Fruit fly (Drosophila melanogaster) whole organism, embryonic: ENCODE data around the gene slow.
A peak's percentile ranks its signal among the peaks of the same experiment; 100 is the strongest.

Source experiments
- Ada2b ChIP-seq: fragments of 200-800 bp; sonication (Bioruptor generic); IDR thresholded peaks from 2 replicates; pipeline ENCODE4 v1.3.6; 2022; ENCODE audit warnings: missing biosample characterization, missing genetic modification characterization
- Atf-2 ChIP-seq: fragments of 200-800 bp; sonication (Bioruptor generic); optimal IDR thresholded peaks from 2 replicates; lab custom pipeline; 2016; ENCODE audit warnings: missing biosample characterization, missing genetic modification characterization
- Bdp1 ChIP-seq: fragments of 200-800 bp; sonication (Bioruptor generic); optimal IDR thresholded peaks from 3 replicates; lab custom pipeline; 2016; ENCODE audit warnings: missing biosample characterization, missing genetic modification characterization
- CG10366 ChIP-seq: fragments of 200-800 bp; sonication (Bioruptor generic); IDR thresholded peaks from 2 replicates; pipeline ENCODE4 v1.3.6; 2022; ENCODE audit warnings: missing biosample characterization, missing genetic modification characterization
- CG10431 ChIP-seq: fragments of 200-800 bp; sonication (Bioruptor generic); optimal IDR thresholded peaks from 3 replicates; lab custom pipeline; 2018; ENCODE audit warnings: missing biosample characterization, mild to moderate bottlenecking, missing genetic modification characterization
- CG10959 ChIP-seq: fragments of 200-800 bp; sonication (Bioruptor generic); IDR thresholded peaks from 2 replicates; pipeline ENCODE4 v1.3.6; 2022; ENCODE audit warnings: missing biosample characterization, missing genetic modification characterization
- CG11093 ChIP-seq: fragments of 200-800 bp; sonication (Bioruptor generic); IDR thresholded peaks from 3 replicates; pipeline ENCODE4 v1.3.6; 2022; ENCODE audit warnings: missing biosample characterization, missing genetic modification characterization
- CG11723 ChIP-seq: fragments of 200-800 bp; sonication (Bioruptor generic); optimal IDR thresholded peaks from 2 replicates; lab custom pipeline; 2017; ENCODE audit warnings: missing biosample characterization, mild to moderate bottlenecking, missing genetic modification characterization
- CG12155 ChIP-seq: fragments of 200-800 bp; sonication (Bioruptor generic); optimal IDR thresholded peaks from 3 replicates; lab custom pipeline; 2016; ENCODE audit warnings: missing biosample characterization, missing genetic modification characterization
- CG12391 ChIP-seq: fragments of 200-800 bp; sonication (Bioruptor generic); optimal IDR thresholded peaks from 3 replicates; lab custom pipeline; 2018; ENCODE audit warnings: missing biosample characterization, mild to moderate bottlenecking, missing genetic modification characterization, moderate library complexity
- CG16815 ChIP-seq: fragments of 200-800 bp; sonication (Bioruptor generic); optimal IDR thresholded peaks from 3 replicates; lab custom pipeline; 2017; ENCODE audit warnings: missing biosample characterization, mild to moderate bottlenecking, missing genetic modification characterization
- CG17612 ChIP-seq: fragments of 200-800 bp; sonication (Bioruptor generic); IDR thresholded peaks from 2 replicates; pipeline ENCODE4 v1.3.6; 2022; ENCODE audit warnings: missing biosample characterization, missing genetic modification characterization
- CG17829 ChIP-seq: fragments of 200-800 bp; optimal IDR thresholded peaks from 2 replicates; lab custom pipeline; 2019; ENCODE audit warnings: missing biosample characterization, mild to moderate bottlenecking, missing genetic modification characterization, moderate library complexity
- CG2202 ChIP-seq: fragments of 200-800 bp; sonication (Bioruptor generic); optimal IDR thresholded peaks from 2 replicates; lab custom pipeline; 2018; ENCODE audit warnings: missing biosample characterization, mild to moderate bottlenecking, missing genetic modification characterization
- CG3407 ChIP-seq: fragments of 200-800 bp; sonication (Bioruptor generic); optimal IDR thresholded peaks from 2 replicates; lab custom pipeline; 2018; ENCODE audit warnings: missing biosample characterization, mild to moderate bottlenecking, missing genetic modification characterization
- CG34422 ChIP-seq: fragments of 200-800 bp; sonication (Bioruptor generic); IDR thresholded peaks from 3 replicates; pipeline ENCODE4 v1.3.6; 2022; ENCODE audit warnings: missing biosample characterization, missing genetic modification characterization
- CG3838 ChIP-seq: fragments of 200-800 bp; sonication (Bioruptor generic); optimal IDR thresholded peaks from 3 replicates; lab custom pipeline; 2016; ENCODE audit warnings: missing biosample characterization, missing genetic modification characterization
- CG4360 ChIP-seq: fragments of 200-800 bp; sonication (Bioruptor generic); IDR thresholded peaks from 2 replicates; pipeline ENCODE4 v1.3.6; 2022; ENCODE audit warnings: missing biosample characterization, missing genetic modification characterization
- CG4404 ChIP-seq: fragments of 200-800 bp; sonication (Bioruptor generic); IDR thresholded peaks from 2 replicates; pipeline ENCODE4 v1.3.6; 2022; ENCODE audit warnings: missing biosample characterization, missing genetic modification characterization
- CG6254 ChIP-seq: fragments of 200-800 bp; sonication (Bioruptor generic); optimal IDR thresholded peaks from 3 replicates; lab custom pipeline; 2017; ENCODE audit warnings: mild to moderate bottlenecking, missing biosample characterization, missing genetic modification reagents, missing genetic modification characterization
- CG8924 ChIP-seq: fragments of 200-800 bp; optimal IDR thresholded peaks from 3 replicates; lab custom pipeline; 2019; ENCODE audit warnings: missing biosample characterization, mild to moderate bottlenecking, missing genetic modification characterization, moderate library complexity
- Dfd ChIP-seq, 2 experiments: fragments of >200 bp; optimal IDR thresholded peaks; 2 replicates each; lab custom pipeline; 2017; ENCODE audit warnings: missing biosample characterization in 2 of 2, missing genetic modification characterization in 2 of 2
- Dll ChIP-seq: fragments of 200-800 bp; sonication (Bioruptor generic); IDR thresholded peaks from 4 replicates; pipeline ENCODE4 v1.3.6; 2022; ENCODE audit warnings: missing biosample characterization, missing genetic modification characterization; ENCODE audit not compliant: partially characterized antibody
- Fer2 ChIP-seq: fragments of 200-800 bp; sonication (Bioruptor generic); optimal IDR thresholded peaks from 2 replicates; lab custom pipeline; 2018; ENCODE audit warnings: missing biosample characterization, mild to moderate bottlenecking, missing genetic modification characterization, moderate library complexity
- Fer3 ChIP-seq: fragments of 200-800 bp; sonication (Bioruptor generic); optimal IDR thresholded peaks from 2 replicates; lab custom pipeline; 2018; ENCODE audit warnings: missing biosample characterization, mild to moderate bottlenecking, missing genetic modification characterization, moderate library complexity
- Gug ChIP-seq: fragments of 200-800 bp; sonication (Bioruptor generic); IDR thresholded peaks from 4 replicates; pipeline ENCODE4 v1.3.6; 2022; ENCODE audit warnings: missing biosample characterization, missing genetic modification characterization
- MESR4 ChIP-seq: fragments of 200-800 bp; sonication (Bioruptor generic); optimal IDR thresholded peaks from 2 replicates; lab custom pipeline; 2018; ENCODE audit warnings: missing biosample characterization, mild to moderate bottlenecking, missing genetic modification characterization, moderate library complexity
- MTF-1 ChIP-seq: fragments of 200-800 bp; sonication (Bioruptor generic); optimal IDR thresholded peaks from 2 replicates; lab custom pipeline; 2018; ENCODE audit warnings: missing biosample characterization, mild to moderate bottlenecking, missing genetic modification characterization, borderline replicate concordance
- Opbp ChIP-seq: fragments of 200-800 bp; sonication (Bioruptor generic); IDR thresholded peaks from 3 replicates; pipeline ENCODE4 v1.3.6; 2022; ENCODE audit warnings: missing biosample characterization, missing genetic modification characterization; ENCODE audit not compliant: partially characterized antibody
- Scr ChIP-seq: fragments of 200-800 bp; sonication (Bioruptor generic); IDR thresholded peaks from 2 replicates; pipeline ENCODE4 v1.3.6; 2022; ENCODE audit warnings: missing biosample characterization, missing genetic modification characterization; ENCODE audit not compliant: partially characterized antibody
- al ChIP-seq: fragments of 200-800 bp; sonication (Bioruptor generic); IDR thresholded peaks from 2 replicates; pipeline ENCODE4 v1.3.6; 2022; ENCODE audit warnings: missing biosample characterization, missing genetic modification characterization
- bbx ChIP-seq: fragments of 200-800 bp; sonication (Bioruptor generic); IDR thresholded peaks from 2 replicates; pipeline ENCODE4 v1.3.6; 2022; ENCODE audit warnings: missing biosample characterization, missing genetic modification characterization; ENCODE audit not compliant: partially characterized antibody
- bowl ChIP-seq: fragments of 200-800 bp; sonication (Bioruptor generic); IDR thresholded peaks from 2 replicates; pipeline ENCODE4 v1.3.6; 2022; ENCODE audit warnings: missing biosample characterization, missing genetic modification characterization
- cad ChIP-seq: fragments of >200 bp; optimal IDR thresholded peaks from 2 replicates; lab custom pipeline; 2017; ENCODE audit warnings: missing biosample characterization, missing genetic modification characterization
- cg ChIP-seq: fragments of 200-800 bp; sonication (Bioruptor generic); optimal IDR thresholded peaks from 3 replicates; lab custom pipeline; 2019; ENCODE audit warnings: missing biosample characterization, mild to moderate bottlenecking, missing genetic modification characterization, moderate library complexity
- dmrt99B ChIP-seq: fragments of 200-800 bp; sonication (Bioruptor generic); optimal IDR thresholded peaks from 2 replicates; lab custom pipeline; 2018; ENCODE audit warnings: missing biosample characterization, mild to moderate bottlenecking, missing genetic modification characterization, moderate library complexity
- emc ChIP-seq: fragments of 200-800 bp; sonication (Bioruptor generic); optimal IDR thresholded peaks from 2 replicates; lab custom pipeline; 2016; ENCODE audit warnings: missing biosample characterization, missing genetic modification characterization
- en ChIP-seq: fragments of 200-800 bp; sonication (Bioruptor generic); optimal IDR thresholded peaks from 2 replicates; lab custom pipeline; 2016; ENCODE audit warnings: missing biosample characterization, missing genetic modification characterization
- eve ChIP-seq, 2 experiments: fragments of >200 bp; optimal IDR thresholded peaks; 2 replicates each; lab custom pipeline; 2017; ENCODE audit warnings: missing biosample characterization in 2 of 2, missing genetic modification characterization in 2 of 2
- ewg ChIP-seq: fragments of 200-800 bp; sonication (Bioruptor generic); optimal IDR thresholded peaks from 3 replicates; lab custom pipeline; 2017; ENCODE audit warnings: mild to moderate bottlenecking, missing biosample characterization, missing genetic modification reagents, missing genetic modification characterization
- fd102C ChIP-seq: fragments of 200-800 bp; sonication (Bioruptor generic); optimal IDR thresholded peaks from 2 replicates; lab custom pipeline; 2018; ENCODE audit warnings: missing biosample characterization, mild to moderate bottlenecking, missing genetic modification characterization, moderate library complexity
- fd96Cb ChIP-seq: fragments of 200-800 bp; sonication (Bioruptor generic); optimal IDR thresholded peaks from 2 replicates; lab custom pipeline; 2018; ENCODE audit warnings: missing biosample characterization, mild to moderate bottlenecking, missing genetic modification characterization, moderate library complexity
- hth ChIP-seq: fragments of >200 bp; optimal IDR thresholded peaks from 2 replicates; lab custom pipeline; 2017; ENCODE audit warnings: inconsistent platforms
- ken ChIP-seq: fragments of 200-800 bp; sonication (Bioruptor generic); IDR thresholded peaks from 3 replicates; pipeline ENCODE4 v1.3.6; 2022; ENCODE audit warnings: missing biosample characterization, missing genetic modification characterization
- nerfin-1 ChIP-seq: fragments of 200-800 bp; sonication (Bioruptor generic); optimal IDR thresholded peaks from 3 replicates; lab custom pipeline; 2019; ENCODE audit warnings: missing biosample characterization, mild to moderate bottlenecking, missing genetic modification characterization, moderate library complexity
- pfk ChIP-seq: fragments of 200-800 bp; sonication (Bioruptor generic); optimal IDR thresholded peaks from 2 replicates; lab custom pipeline; 2018; ENCODE audit warnings: missing biosample characterization, mild to moderate bottlenecking, missing genetic modification characterization, moderate library complexity
- pros ChIP-seq: fragments of 200-800 bp; sonication (Bioruptor generic); optimal IDR thresholded peaks from 3 replicates; lab custom pipeline; 2019; ENCODE audit warnings: missing biosample characterization, mild to moderate bottlenecking, missing genetic modification characterization, moderate library complexity
- ranshi ChIP-seq: fragments of 200-800 bp; sonication (Bioruptor generic); IDR thresholded peaks from 2 replicates; pipeline ENCODE4 v1.3.6; 2022; ENCODE audit warnings: missing biosample characterization, missing genetic modification characterization
- row ChIP-seq: fragments of 200-800 bp; sonication (Bioruptor generic); IDR thresholded peaks from 3 replicates; pipeline ENCODE4 v1.3.6; 2022; ENCODE audit warnings: missing biosample characterization, missing genetic modification characterization
- wek ChIP-seq: fragments of 200-800 bp; sonication (Bioruptor generic); optimal IDR thresholded peaks from 3 replicates; lab custom pipeline; 2018; ENCODE audit warnings: missing biosample characterization, mild to moderate bottlenecking, missing genetic modification characterization, moderate library complexity

slow gene

dm6 chr3L:4375675-4376366 lies 8.4 kb upstream of the slow start (continued):
- TF ChIP-seq ewg (GFP tag; lab: Kevin White, UChicago) (no peak), CG12391 (tag; lab: Kevin White, UChicago) (peak; percentile 2), CG8924 (no peak), CG10366 (peak; percentile 53), pros (no peak), Gug (GFP tag; lab: Robert Waterston, UW) (no peak), cad (GFP tag; lab: Kevin White, UChicago) (no peak), cg (no peak), CG17829 (tag; lab: Kevin White, UChicago) (no peak), CG10959 (GFP tag; lab: Robert Waterston, UW) (no peak), CG16815 (GFP tag; lab: Kevin White, UChicago) (no peak), al (no peak), CG2202 (tag; lab: Kevin White, UChicago) (no peak), nerfin-1 (no peak), row (GFP tag; lab: Robert Waterston, UW) (peak; percentile 58), CG34422 (GFP tag; lab: Robert Waterston, UW) (no peak), CG12155 (no peak), dmrt99B (tag; lab: Kevin White, UChicago) (peak; percentile 53), ranshi (GFP tag; lab: Robert Waterston, UW) (no peak), Atf-2 (GFP tag; lab: Kevin White, UChicago) (no peak), Bdp1 (GFP tag; lab: Kevin White, UChicago) (no peak), emc (GFP tag; lab: Kevin White, UChicago) (no peak), CG3407 (GFP tag; lab: Kevin White, UChicago) (peak; percentile 27), CG3838 (no peak), Fer2 (tag; lab: Kevin White, UChicago) (no peak), CG11723 (GFP tag; lab: Kevin White, UChicago) (no peak), fd96Cb (peak; percentile 10), CG4404 (GFP tag; lab: Robert Waterston, UW) (0 out of 2 replicates have a peak, but pooled peaks have one; percentile 8), fd102C (no peak), bowl (GFP tag; lab: Robert Waterston, UW) (no peak), CG10431 (GFP tag; lab: Kevin White, UChicago) (no peak), MESR4 (GFP tag; lab: Kevin White, UChicago) (no peak), Fer3 (tag; lab: Kevin White, UChicago) (no peak), CG11093 (GFP tag; lab: Robert Waterston, UW) (no peak), pfk (no peak), Opbp (no peak), en (GFP tag; lab: Kevin White, UChicago) (no peak), Dll (GFP tag; lab: Robert Waterston, UW) (no peak), bbx (GFP tag; lab: Robert Waterston, UW) (no peak), eve (GFP tag; optimal IDR thresholded peaks at IDR 0.05; lab: Kevin White, UChicago) (peak in 1 of 2 experiments; percentile 12), Scr (GFP tag; lab: Robert Waterston, UW) (no peak), Ada2b (GFP tag; lab: Robert Waterston, UW) (peak; percentile 42; the same call in 1 of the 2 replicates), Dfd (GFP tag; optimal IDR thresholded peaks at IDR 0.05; lab: Kevin White, UChicago) (no peak), hth (lab: Kevin White, UChicago) (no peak), MTF-1 (GFP tag; lab: Kevin White, UChicago) (no peak), CG6254 (GFP tag; lab: Kevin White, UChicago) (no peak), ken (GFP tag; lab: Robert Waterston, UW) (no peak), wek (GFP tag; lab: Kevin White, UChicago) (no peak), CG4360 (GFP tag; lab: Robert Waterston, UW) (no peak), CG17612 (GFP tag; lab: Robert Waterston, UW) (no peak)
